Worm (Caenorhabditis elegans) whole organism, L4 larva: ENCODE measurements around the gene srg-31.
A peak's percentile ranks its signal among the peaks of the same experiment; 100 is the strongest.

Source experiments
- F26F4.8 ChIP-seq: fragments of 200-800 bp; sonication (Bioruptor generic); conservative IDR thresholded peaks from 2 replicates; pipeline ENCODE4 v1.3.6; 2022; ENCODE audit warnings: missing genetic modification characterization, missing compliant biosample characterization
- F49E8.2 ChIP-seq: sonication (generic microtip); optimal IDR thresholded peaks from 2 replicates; lab custom pipeline; 2016; ENCODE audit warnings: missing compliant biosample characterization, mild to moderate bottlenecking, missing genetic modification characterization, borderline replicate concordance
- T20F7.1 ChIP-seq: fragments of 200-800 bp; sonication (Bioruptor generic); optimal IDR thresholded peaks from 2 replicates; lab custom pipeline; 2018; ENCODE audit warnings: mild to moderate bottlenecking, missing genetic modification characterization, missing compliant biosample characterization
- Y105C5A.15 ChIP-seq: fragments of 200-800 bp; sonication (Bioruptor generic); IDR thresholded peaks from 2 replicates; pipeline ENCODE4 v1.3.6; 2022; ENCODE audit warnings: missing genetic modification characterization, missing compliant biosample characterization
- aha-1 ChIP-seq: fragments of 150-350 bp; peaks from one replicate; lab custom pipeline; 2014; ENCODE audit warnings: missing biosample characterization, missing genetic modification characterization
- aly-2 ChIP-seq: sonication (generic microtip); optimal IDR thresholded peaks from 2 replicates; lab custom pipeline; 2018; ENCODE audit warnings: missing biosample characterization, missing genetic modification characterization
- ceh-82 ChIP-seq: sonication (generic microtip); optimal IDR thresholded peaks from 2 replicates; lab custom pipeline; 2017; ENCODE audit warnings: missing biosample characterization, missing genetic modification characterization
- daf-16 ChIP-seq, 3 experiments: sonication (generic microtip); optimal IDR thresholded peaks; 2 replicates each; lab custom pipeline; 2016 to 2017; ENCODE audit warnings: missing genetic modification characterization in 3 of 3, missing genetic modification reagents in 3 of 3, mild to moderate bottlenecking in 2 of 3, missing compliant biosample characterization in 2 of 3, missing biosample characterization in 1 of 3, moderate library complexity in 1 of 3
- dmd-6 ChIP-seq: fragments of 200-800 bp; sonication (Bioruptor generic); IDR thresholded peaks from 2 replicates; pipeline ENCODE4 v1.3.6; 2022; ENCODE audit warnings: missing genetic modification reagents, missing genetic modification characterization, missing compliant biosample characterization
- fkh-10 ChIP-seq: fragments of 150-350 bp; optimal IDR thresholded peaks from 2 replicates; lab custom pipeline; 2014; ENCODE audit warnings: missing biosample characterization, missing genetic modification reagents, missing genetic modification characterization
- gei-8 ChIP-seq: fragments of 200-800 bp; sonication (Bioruptor generic); optimal IDR thresholded peaks from 2 replicates; lab custom pipeline; 2018; ENCODE audit warnings: mild to moderate bottlenecking, missing genetic modification characterization, missing compliant biosample characterization
- hlh-11 ChIP-seq: fragments of 200-800 bp; sonication (Bioruptor generic); optimal IDR thresholded peaks from 2 replicates; lab custom pipeline; 2018; ENCODE audit warnings: mild to moderate bottlenecking, missing genetic modification characterization, missing compliant biosample characterization
- hmg-1.1 ChIP-seq: fragments of 200-800 bp; sonication (Bioruptor generic); IDR thresholded peaks from 2 replicates; pipeline ENCODE4 v1.3.6; 2022; ENCODE audit warnings: missing genetic modification reagents, missing genetic modification characterization, missing compliant biosample characterization
- jun-1 ChIP-seq: fragments of 150-350 bp; optimal IDR thresholded peaks from 2 replicates; lab custom pipeline; 2014; ENCODE audit warnings: missing biosample characterization, missing genetic modification reagents, missing genetic modification characterization
- lin-13 ChIP-seq: fragments of 150-350 bp; optimal IDR thresholded peaks from 2 replicates; lab custom pipeline; 2014; ENCODE audit warnings: missing biosample characterization, missing genetic modification reagents, missing genetic modification characterization
- lir-3 ChIP-seq: sonication (generic microtip); optimal IDR thresholded peaks from 2 replicates; lab custom pipeline; 2016; ENCODE audit warnings: mild to moderate bottlenecking, missing genetic modification characterization, missing compliant biosample characterization
- mep-1 ChIP-seq: fragments of 150-350 bp; sonication (generic microtip); optimal IDR thresholded peaks from 3 replicates; lab custom pipeline; 2014; ENCODE audit warnings: missing biosample characterization, missing genetic modification characterization
- nhr-10 ChIP-seq: fragments of 150-350 bp; optimal IDR thresholded peaks from 2 replicates; lab custom pipeline; 2014; ENCODE audit warnings: missing biosample characterization, missing genetic modification characterization
- nhr-11 ChIP-seq: fragments of 150-350 bp; optimal IDR thresholded peaks from 2 replicates; lab custom pipeline; 2014; ENCODE audit warnings: missing biosample characterization, missing genetic modification characterization
- nhr-28 ChIP-seq: fragments of 150-350 bp; optimal IDR thresholded peaks from 2 replicates; lab custom pipeline; 2014; ENCODE audit warnings: missing biosample characterization, missing genetic modification characterization
- nhr-42 ChIP-seq: fragments of 200-800 bp; sonication (Bioruptor generic); IDR thresholded peaks from 2 replicates; pipeline ENCODE4 v1.3.6; 2022; ENCODE audit warnings: missing genetic modification characterization, missing compliant biosample characterization
- rbr-2 ChIP-seq: sonication (generic microtip); optimal IDR thresholded peaks from 2 replicates; lab custom pipeline; 2016; ENCODE audit warnings: missing genotype, missing genetic modification characterization, missing compliant biosample characterization
- snpc-1.2 ChIP-seq: fragments of 200-800 bp; sonication (Bioruptor generic); IDR thresholded peaks from 2 replicates; pipeline ENCODE4 v1.3.6; 2022; ENCODE audit warnings: missing genetic modification reagents, missing genetic modification characterization, missing compliant biosample characterization
- snpc-4 ChIP-seq: fragments of 150-350 bp; optimal IDR thresholded peaks from 2 replicates; lab custom pipeline; 2014; ENCODE audit warnings: missing biosample characterization, missing genetic modification characterization
- spr-3 ChIP-seq: fragments of 200-800 bp; sonication (Bioruptor generic); optimal IDR thresholded peaks from 2 replicates; lab custom pipeline; 2018; ENCODE audit warnings: mild to moderate bottlenecking, missing genetic modification characterization, missing compliant biosample characterization
- tra-1 ChIP-seq: fragments of 200-800 bp; sonication (Bioruptor generic); IDR thresholded peaks from 2 replicates; pipeline ENCODE4 v1.3.6; 2022; ENCODE audit warnings: missing genetic modification reagents, missing genetic modification characterization, missing compliant biosample characterization
- unc-62 ChIP-seq, 3 experiments: fragments of 150-350 bp in 1 of 3; sonication (generic microtip); optimal IDR thresholded peaks in 2 of 3; peaks in 1 of 3; 1 replicate in 1 of 3; 2 replicates in 2 of 3; lab custom pipeline; 2014 to 2017; ENCODE audit warnings: missing biosample characterization in 3 of 3, missing genetic modification characterization in 3 of 3, missing genetic modification reagents in 3 of 3, missing genotype in 1 of 3
- vab-7 ChIP-seq: fragments of 200-800 bp; sonication (Bioruptor generic); IDR thresholded peaks from 2 replicates; pipeline ENCODE4 v1.3.6; 2022; ENCODE audit warnings: missing genetic modification reagents, missing genetic modification characterization, missing compliant biosample characterization
- zip-2 ChIP-seq: fragments of 150-350 bp; optimal IDR thresholded peaks from 2 replicates; lab custom pipeline; 2014; ENCODE audit warnings: missing biosample characterization, missing genetic modification characterization

Gene srg-31

DNA sequence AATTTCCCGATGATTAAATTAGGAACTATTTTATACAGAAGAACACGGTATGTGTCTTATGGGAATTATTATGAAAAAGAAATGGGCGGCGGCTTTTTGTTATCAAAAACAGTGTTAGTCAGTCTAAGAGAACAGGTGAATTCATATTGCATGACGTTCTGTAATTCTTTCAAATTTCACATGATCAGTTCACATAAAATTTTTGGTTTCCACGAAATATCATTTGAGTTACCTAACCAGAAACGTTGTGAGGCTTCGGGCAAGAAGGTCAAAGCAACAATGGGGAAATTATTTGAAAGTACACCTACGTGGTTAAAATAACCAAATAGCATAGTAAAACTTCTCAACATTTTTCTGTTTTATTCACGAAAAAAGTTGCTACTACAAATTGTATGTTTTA, 17.8 kb downstream of the srg-31 start, which contains the start of gene Y57E12B.10:
Y57E12B.10 (minus strand) TSS at position 101 of the 400 bp plus-strand sequence.
- TF ChIP-seq ceh-82 (tag; lab: Kevin White, UChicago) (no peak), nhr-28 (no peak), T20F7.1 (GFP tag; lab: Kevin White, UChicago) (no peak), spr-3 (GFP tag; lab: Kevin White, UChicago) (no peak), jun-1 (tag; lab: Kevin White, UChicago) (no peak), dmd-6 (GFP tag; lab: Robert Waterston, UW) (no peak), gei-8 (GFP tag; lab: Kevin White, UChicago) (no peak), aly-2 (no peak), snpc-1.2 (no peak), nhr-42 (no peak), nhr-10 (no peak), tra-1 (no peak), rbr-2 (tag; lab: Kevin White, UChicago) (no peak), hmg-1.1 (GFP tag; lab: Robert Waterston, UW) (no peak), lin-13 (GFP tag; lab: Kevin White, UChicago) (no peak)

DNA sequence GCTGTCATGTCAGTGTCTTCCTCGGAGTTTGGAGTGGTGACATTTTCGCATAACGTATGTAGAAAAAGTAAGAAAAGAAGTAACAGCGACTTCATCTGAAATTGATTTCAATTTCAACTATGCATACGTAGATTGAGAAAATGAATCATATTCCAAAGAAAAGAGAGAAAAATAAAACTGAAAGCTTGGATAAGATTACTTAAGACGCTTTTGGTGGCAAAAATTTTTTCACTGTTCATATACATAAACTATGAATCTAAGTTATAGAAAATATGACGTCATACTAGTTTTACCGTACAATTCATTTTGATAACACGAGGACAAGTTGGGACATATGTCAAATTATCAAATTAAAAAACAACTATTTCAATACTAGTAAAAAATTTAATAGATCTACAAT, 19.5 kb downstream of the srg-31 start, which contains the start of gene lipl-6:
lipl-6 (minus strand) TSS at position 101 of the 400 bp plus-strand sequence.
- no peak for TF ChIP-seq mep-1 (tag; lab: Kevin White, UChicago)
- TF ChIP-seq jun-1 (tag; lab: Kevin White, UChicago) = no peak
- TF ChIP-seq snpc-4 (tag; lab: Kevin White, UChicago) = no peak

DNA sequence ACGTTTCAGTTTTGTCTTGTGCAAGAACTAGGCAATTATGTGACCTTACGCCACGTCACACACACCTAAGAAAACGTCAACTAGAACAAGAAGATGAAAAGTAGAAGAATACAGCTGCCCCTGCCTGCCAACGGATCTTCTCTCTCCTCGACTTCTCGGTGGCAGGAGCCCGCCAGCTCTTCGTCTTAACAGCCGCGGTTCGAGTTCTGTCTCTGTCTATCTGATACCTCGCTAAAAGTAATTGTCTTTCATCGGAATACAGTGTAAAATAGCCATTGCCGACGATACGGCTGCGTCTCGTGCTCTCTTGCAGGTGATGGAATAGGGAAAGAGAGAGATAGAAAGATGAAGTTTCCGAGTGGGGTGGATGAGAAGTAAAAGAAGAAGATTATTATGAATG, 23.4 kb downstream of the srg-31 start:
- TF ChIP-seq hlh-11 (tag; lab: Kevin White, UChicago) (peak; percentile 45), gei-8 (GFP tag; lab: Kevin White, UChicago) (no peak), nhr-10 (no peak), daf-16 (GFP tag; optimal IDR thresholded peaks at IDR 0.05; lab: Kevin White, UChicago) (peak in 1 of 2 experiments; percentile 12), daf-16 (tag; optimal IDR thresholded peaks at IDR 0.05; lab: Kevin White, UChicago) (no peak), nhr-11 (tag; lab: Kevin White, UChicago) (peak; percentile 13)

- TF ChIP-seq aha-1 (tag; lab: Kevin White, UChicago) (peak; percentile 52), lir-3 (tag; lab: Kevin White, UChicago) (no peak)
Observed at ce11 chrV:6928938-6929337, 24.8 kb downstream of the srg-31 start, which contains the start of gene unc-68. Gene unc-68, minus strand, starts transcription at chrV:6929038.

- TF ChIP-seq jun-1 (tag; lab: Kevin White, UChicago) (no peak), ceh-82 (tag; lab: Kevin White, UChicago) (no peak), unc-62 (GFP tag; optimal IDR thresholded peaks at IDR 0.05 in 1 of 2; lab: Kevin White, UChicago) (peak in 1 of 2 experiments; percentile 79), unc-62 (tag; optimal IDR thresholded peaks at IDR 0.05; lab: Kevin White, UChicago) (no peak), vab-7 (GFP tag; lab: Robert Waterston, UW) (no peak), aha-1 (tag; lab: Kevin White, UChicago) (peak; percentile 53), Y105C5A.15 (GFP tag; lab: Robert Waterston, UW) (no peak), fkh-10 (no peak)
Observed at ce11 chrV:6926633-6927032, 27.1 kb downstream of the srg-31 start.

DNA sequence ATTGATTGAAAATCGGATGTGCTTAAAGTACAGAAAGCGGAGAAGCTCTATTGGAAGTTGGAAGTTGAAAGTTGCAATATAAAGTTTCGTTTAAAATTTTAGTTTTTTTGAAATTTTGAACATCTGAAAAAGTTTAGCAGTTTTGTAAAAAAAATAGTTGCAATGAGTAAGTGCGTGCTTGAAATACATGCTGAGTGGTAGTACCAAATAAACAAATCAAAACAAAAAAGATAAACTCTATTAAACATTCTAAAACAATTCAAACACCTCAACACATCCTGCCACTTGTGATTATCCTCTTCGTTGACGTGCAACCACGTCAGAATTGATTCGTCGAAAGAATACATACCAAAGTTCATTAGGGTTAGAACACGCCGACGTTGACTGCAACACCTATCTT, 34.4 kb downstream of the srg-31 start:
- TF ChIP-seq daf-16 (GFP tag; optimal IDR thresholded peaks at IDR 0.05; lab: Kevin White, UChicago) (no peak), daf-16 (tag; optimal IDR thresholded peaks at IDR 0.05; lab: Kevin White, UChicago) (no peak), unc-62 (GFP tag; optimal IDR thresholded peaks at IDR 0.05 in 1 of 2; lab: Kevin White, UChicago) (peak in 1 of 2 experiments; percentile 92), unc-62 (tag; optimal IDR thresholded peaks at IDR 0.05; lab: Kevin White, UChicago) (no peak)

- no peak for TF ChIP-seq zip-2 (tag; lab: Kevin White, UChicago)
- TF ChIP-seq vab-7 (GFP tag; lab: Robert Waterston, UW) = 0 out of 2 replicates have a peak, but pooled peaks have one; percentile 17
- no peak for TF ChIP-seq F49E8.2 (tag; lab: Kevin White, UChicago)
- 0 out of 2 replicates have a peak, but pooled peaks have one; percentile 14 for TF ChIP-seq F26F4.8
- TF ChIP-seq gei-8 (GFP tag; lab: Kevin White, UChicago) = no peak
- 0 out of 2 replicates have a peak, but pooled peaks have one; percentile 14 for TF ChIP-seq dmd-6 (GFP tag; lab: Robert Waterston, UW)
- peak in 1 of 2 experiments; percentile 38 for TF ChIP-seq unc-62 (GFP tag; optimal IDR thresholded peaks at IDR 0.05 in 1 of 2; lab: Kevin White, UChicago)
- TF ChIP-seq unc-62 (tag; optimal IDR thresholded peaks at IDR 0.05; lab: Kevin White, UChicago) = no peak
- TF ChIP-seq, all 104 proteins: peak for 4
Observed at ce11 chrV:6917280-6917679, 36.4 kb downstream of the srg-31 start.
